Fruit fly (Drosophila melanogaster) whole organism, embryonic: ENCODE measurements around the gene Abl.

Experiments
- Atf-2 ChIP-seq: fragments of 200-800 bp; sonication (Bioruptor generic); optimal IDR thresholded peaks from 2 replicates; lab custom pipeline; 2016; ENCODE audit warnings: missing biosample characterization, missing genetic modification characterization
- CG10543 ChIP-seq: fragments of 200-800 bp; sonication (Bioruptor generic); optimal IDR thresholded peaks from 3 replicates; lab custom pipeline; 2017; ENCODE audit warnings: missing biosample characterization, mild to moderate bottlenecking, missing genetic modification characterization, moderate library complexity
- CG10654 ChIP-seq: fragments of 200-800 bp; sonication (Bioruptor generic); optimal IDR thresholded peaks from 2 replicates; lab custom pipeline; 2016; ENCODE audit warnings: missing biosample characterization, missing genetic modification characterization
- CG12236 ChIP-seq: fragments of 200-800 bp; sonication (Bioruptor generic); optimal IDR thresholded peaks from 2 replicates; lab custom pipeline; 2016; ENCODE audit warnings: missing biosample characterization, missing genetic modification characterization
- CG13287 ChIP-seq: fragments of 200-800 bp; sonication (Bioruptor generic); IDR thresholded peaks from 2 replicates; pipeline ENCODE4 v1.3.6; 2022; ENCODE audit warnings: missing biosample characterization, missing genetic modification characterization; ENCODE audit not compliant: partially characterized antibody
- CG13424 ChIP-seq: fragments of 200-800 bp; sonication (Bioruptor generic); optimal IDR thresholded peaks from 2 replicates; lab custom pipeline; 2019; ENCODE audit warnings: missing biosample characterization, mild to moderate bottlenecking, missing genetic modification characterization, moderate library complexity
- CG16779 ChIP-seq: fragments of 200-800 bp; sonication (Bioruptor generic); IDR thresholded peaks from 2 replicates; pipeline ENCODE4 v1.3.6; 2022; ENCODE audit warnings: missing biosample characterization, missing genetic modification characterization
- CG17568 ChIP-seq: fragments of 200-800 bp; sonication (Bioruptor generic); optimal IDR thresholded peaks from 2 replicates; lab custom pipeline; 2018; ENCODE audit warnings: missing biosample characterization, mild to moderate bottlenecking, missing genetic modification characterization, moderate library complexity
- CG17802 ChIP-seq: fragments of 200-800 bp; sonication (Bioruptor generic); optimal IDR thresholded peaks from 2 replicates; lab custom pipeline; 2018; ENCODE audit warnings: missing biosample characterization, mild to moderate bottlenecking, missing genetic modification characterization, moderate library complexity
- CG17912 ChIP-seq: fragments of 200-800 bp; sonication (Bioruptor generic); optimal IDR thresholded peaks from 2 replicates; lab custom pipeline; 2018; ENCODE audit warnings: missing biosample characterization, mild to moderate bottlenecking, missing genetic modification characterization
- CG1832 ChIP-seq: fragments of 200-800 bp; sonication (Bioruptor generic); optimal IDR thresholded peaks from 2 replicates; lab custom pipeline; 2017; ENCODE audit warnings: missing biosample characterization, mild to moderate bottlenecking, missing genetic modification characterization, inconsistent platforms
- CG31441 ChIP-seq: fragments of 200-800 bp; sonication (Bioruptor generic); IDR thresholded peaks from 2 replicates; pipeline ENCODE4 v1.3.6; 2022; ENCODE audit warnings: missing biosample characterization, missing genetic modification characterization
- CG34376 ChIP-seq: fragments of 200-800 bp; sonication (Bioruptor generic); optimal IDR thresholded peaks from 2 replicates; lab custom pipeline; 2018; ENCODE audit warnings: missing biosample characterization, mild to moderate bottlenecking, missing genetic modification characterization
- CG4360 ChIP-seq: fragments of 200-800 bp; sonication (Bioruptor generic); IDR thresholded peaks from 2 replicates; pipeline ENCODE4 v1.3.6; 2022; ENCODE audit warnings: missing biosample characterization, missing genetic modification characterization
- CG6654 ChIP-seq: fragments of 200-800 bp; sonication (Bioruptor generic); optimal IDR thresholded peaks from 2 replicates; lab custom pipeline; 2017; ENCODE audit warnings: missing biosample characterization, mild to moderate bottlenecking, missing genetic modification characterization
- CG6854 ChIP-seq: fragments of 200-800 bp; sonication (Bioruptor generic); optimal IDR thresholded peaks from 3 replicates; lab custom pipeline; 2017; ENCODE audit warnings: missing biosample characterization, mild to moderate bottlenecking, missing genetic modification characterization
- CG7372 ChIP-seq: fragments of 200-800 bp; sonication (Bioruptor generic); IDR thresholded peaks from 2 replicates; pipeline ENCODE4 v1.3.6; 2022; ENCODE audit warnings: missing biosample characterization, missing genetic modification characterization
- CG7745 ChIP-seq: fragments of 200-800 bp; sonication (Bioruptor generic); optimal IDR thresholded peaks from 2 replicates; lab custom pipeline; 2018; ENCODE audit warnings: missing biosample characterization, mild to moderate bottlenecking, missing genetic modification characterization, moderate library complexity
- CG8924 ChIP-seq: fragments of 200-800 bp; optimal IDR thresholded peaks from 3 replicates; lab custom pipeline; 2019; ENCODE audit warnings: missing biosample characterization, mild to moderate bottlenecking, missing genetic modification characterization, moderate library complexity
- D ChIP-seq, 2 experiments: fragments of 200-800 bp in 1 of 2; fragments of >200 bp in 1 of 2; sonication (Bioruptor generic) in 1 of 2; optimal IDR thresholded peaks; 2 replicates in 1 of 2; 3 replicates in 1 of 2; lab custom pipeline; 2017; ENCODE audit warnings: mild to moderate bottlenecking in 1 of 2, missing biosample characterization in 1 of 2, missing genetic modification characterization in 1 of 2, missing genetic modification reagents in 1 of 2
- D19A ChIP-seq: fragments of 200-800 bp; optimal IDR thresholded peaks from 3 replicates; lab custom pipeline; 2019; ENCODE audit warnings: missing biosample characterization, mild to moderate bottlenecking, missing genetic modification characterization, moderate library complexity
- Ets97D ChIP-seq: fragments of 200-800 bp; sonication (Bioruptor generic); optimal IDR thresholded peaks from 3 replicates; lab custom pipeline; 2016; ENCODE audit warnings: missing biosample characterization, missing genetic modification characterization
- Med ChIP-seq: fragments of 200-800 bp; sonication (Bioruptor generic); peaks from one replicate; lab custom pipeline; 2016; ENCODE audit warnings: missing biosample characterization, missing genetic modification characterization, mild to moderate bottlenecking, inconsistent platforms, moderate library complexity
- NC2α ChIP-seq: fragments of 200-800 bp; sonication (Bioruptor generic); optimal IDR thresholded peaks from 2 replicates; lab custom pipeline; 2016; ENCODE audit warnings: missing biosample characterization, missing genetic modification characterization
- Opbp ChIP-seq: fragments of 200-800 bp; sonication (Bioruptor generic); IDR thresholded peaks from 3 replicates; pipeline ENCODE4 v1.3.6; 2022; ENCODE audit warnings: missing biosample characterization, missing genetic modification characterization; ENCODE audit not compliant: partially characterized antibody
- Side ChIP-seq: fragments of 200-800 bp; sonication (Bioruptor generic); optimal IDR thresholded peaks from 2 replicates; lab custom pipeline; 2016; ENCODE audit warnings: missing biosample characterization, missing genetic modification characterization
- Spps ChIP-seq: fragments of 200-800 bp; sonication (Bioruptor generic); optimal IDR thresholded peaks from 2 replicates; lab custom pipeline; 2018; ENCODE audit warnings: missing biosample characterization, mild to moderate bottlenecking, missing genetic modification characterization
- Taf1 ChIP-seq: fragments of 200-800 bp; sonication (Bioruptor generic); IDR thresholded peaks from 2 replicates; pipeline ENCODE4 v1.3.6; 2022; ENCODE audit warnings: missing biosample characterization, missing genetic modification characterization
- Vsx1 ChIP-seq: fragments of 200-800 bp; sonication (Bioruptor generic); optimal IDR thresholded peaks from 2 replicates; lab custom pipeline; 2017; ENCODE audit warnings: missing biosample characterization, mild to moderate bottlenecking, missing genetic modification characterization, missing genetic modification reagents
- abd-A ChIP-seq: fragments of 200-800 bp; sonication (Bioruptor generic); optimal IDR thresholded peaks from 3 replicates; lab custom pipeline; 2019; ENCODE audit warnings: missing biosample characterization, mild to moderate bottlenecking, missing genetic modification characterization, moderate library complexity
- amos ChIP-seq: fragments of 200-800 bp; sonication (Bioruptor generic); IDR thresholded peaks from 2 replicates; pipeline ENCODE4 v1.3.6; 2022; ENCODE audit warnings: missing biosample characterization, missing genetic modification characterization; ENCODE audit not compliant: partially characterized antibody
- ase ChIP-seq: fragments of 200-800 bp; sonication (Bioruptor generic); IDR thresholded peaks from 3 replicates; pipeline ENCODE4 v1.3.6; 2022; ENCODE audit warnings: missing biosample characterization, missing genetic modification characterization
- bowl ChIP-seq: fragments of 200-800 bp; sonication (Bioruptor generic); IDR thresholded peaks from 2 replicates; pipeline ENCODE4 v1.3.6; 2022; ENCODE audit warnings: missing biosample characterization, missing genetic modification characterization
- bsh ChIP-seq, 2 experiments: fragments of 200-800 bp; sonication (Bioruptor generic); optimal IDR thresholded peaks; 2 replicates each; lab custom pipeline; 2017 to 2018; ENCODE audit warnings: mild to moderate bottlenecking in 2 of 2, missing biosample characterization in 2 of 2, missing genetic modification characterization in 2 of 2, moderate library complexity in 1 of 2
- btn ChIP-seq: fragments of 200-800 bp; sonication (Bioruptor generic); optimal IDR thresholded peaks from 2 replicates; lab custom pipeline; 2016; ENCODE audit warnings: missing biosample characterization, missing genetic modification characterization
- chif ChIP-seq, 2 experiments: fragments of 200-800 bp; sonication (Bioruptor generic); optimal IDR thresholded peaks; 3 replicates each; lab custom pipeline; 2016; ENCODE audit warnings: missing biosample characterization in 2 of 2, missing genetic modification characterization in 2 of 2
- crol ChIP-seq: fragments of 200-800 bp; sonication (Bioruptor generic); IDR thresholded peaks from 2 replicates; pipeline ENCODE4 v1.3.6; 2022; ENCODE audit warnings: missing biosample characterization, missing genetic modification characterization
- dan ChIP-seq: fragments of 200-800 bp; sonication (Bioruptor generic); IDR thresholded peaks from 2 replicates; pipeline ENCODE4 v1.3.6; 2022; ENCODE audit warnings: missing biosample characterization, missing genetic modification characterization
- ewg ChIP-seq: fragments of 200-800 bp; sonication (Bioruptor generic); optimal IDR thresholded peaks from 3 replicates; lab custom pipeline; 2017; ENCODE audit warnings: mild to moderate bottlenecking, missing biosample characterization, missing genetic modification reagents, missing genetic modification characterization
- fru ChIP-seq: fragments of >200 bp; optimal IDR thresholded peaks from 2 replicates; lab custom pipeline; 2017
- ftz-f1 ChIP-seq: fragments of 200-800 bp; sonication (Bioruptor generic); optimal IDR thresholded peaks from 2 replicates; lab custom pipeline; 2016; ENCODE audit warnings: missing biosample characterization, missing genetic modification characterization
- lola ChIP-seq, 3 experiments: fragments of >200 bp in 2 of 3; fragments of 200-800 bp in 1 of 3; sonication (Bioruptor generic) in 1 of 3; optimal IDR thresholded peaks; 2 replicates each; lab custom pipeline; 2017 to 2019; ENCODE audit warnings: missing biosample characterization in 3 of 3, missing genetic modification characterization in 3 of 3, mild to moderate bottlenecking in 1 of 3, moderate library complexity in 1 of 3
- maf-S ChIP-seq: fragments of 200-800 bp; sonication (Bioruptor generic); optimal IDR thresholded peaks from 2 replicates; lab custom pipeline; 2016; ENCODE audit warnings: missing biosample characterization, missing genetic modification characterization
- psq ChIP-seq: fragments of 200-800 bp; sonication (Bioruptor generic); optimal IDR thresholded peaks from 2 replicates; lab custom pipeline; 2017; ENCODE audit warnings: missing biosample characterization, missing genetic modification characterization
- ranshi ChIP-seq: fragments of 200-800 bp; sonication (Bioruptor generic); IDR thresholded peaks from 2 replicates; pipeline ENCODE4 v1.3.6; 2022; ENCODE audit warnings: missing biosample characterization, missing genetic modification characterization
- rib ChIP-seq: fragments of 200-800 bp; sonication (Bioruptor generic); IDR thresholded peaks from 2 replicates; pipeline ENCODE4 v1.3.6; 2022; ENCODE audit warnings: missing biosample characterization, missing genetic modification characterization
- schlank ChIP-seq: fragments of 200-800 bp; sonication (Bioruptor generic); optimal IDR thresholded peaks from 2 replicates; lab custom pipeline; 2018; ENCODE audit warnings: missing biosample characterization, mild to moderate bottlenecking, missing genetic modification characterization
- sens ChIP-seq: fragments of 200-800 bp; sonication (Bioruptor generic); peaks from one replicate; lab custom pipeline; 2016; ENCODE audit warnings: missing biosample characterization, missing genetic modification characterization
- seq ChIP-seq: fragments of 200-800 bp; sonication (Bioruptor generic); IDR thresholded peaks from 2 replicates; pipeline ENCODE4 v1.3.6; 2022; ENCODE audit warnings: missing biosample characterization, missing genetic modification characterization
- twi ChIP-seq: fragments of 200-800 bp; optimal IDR thresholded peaks from 2 replicates; lab custom pipeline; 2019; ENCODE audit warnings: missing biosample characterization, mild to moderate bottlenecking, missing genetic modification characterization, moderate library complexity
- vnd ChIP-seq: fragments of 200-800 bp; sonication (Bioruptor generic); IDR thresholded peaks from 3 replicates; pipeline ENCODE4 v1.3.6; 2022; ENCODE audit warnings: missing biosample characterization, missing genetic modification characterization; ENCODE audit not compliant: partially characterized antibody

Gene Abl

DNA sequence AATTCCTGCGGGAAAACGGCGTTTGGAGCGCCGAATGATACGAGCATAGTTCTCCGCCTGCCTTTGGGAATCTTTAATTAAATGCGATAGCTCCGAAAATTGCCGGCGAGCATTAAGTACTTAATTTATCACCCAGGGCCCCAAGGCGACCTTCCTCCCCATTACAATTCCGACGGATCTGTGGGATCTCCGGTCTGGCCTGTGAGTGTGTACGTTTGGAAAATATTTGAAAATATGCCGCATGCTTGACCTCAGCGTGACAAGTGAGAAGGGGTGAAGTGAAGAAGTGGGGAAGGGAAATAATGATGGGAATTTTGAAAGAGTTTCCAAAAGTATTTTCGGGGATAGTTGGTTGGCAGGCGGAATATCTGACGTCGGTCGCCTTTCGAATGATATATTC, 78.2 kb downstream of the Abl start (continued):
- TF ChIP-seq CG6854 (no peak), D19A (tag; lab: Kevin White, UChicago) (no peak), CG10654 (no peak), fru (no peak), CG16779 (GFP tag; lab: Robert Waterston, UW) (no peak), D (optimal IDR thresholded peaks at IDR 0.05; lab: Kevin White, UChicago) (no peak), D (GFP tag; optimal IDR thresholded peaks at IDR 0.05; lab: Kevin White, UChicago) (no peak), dan (GFP tag; lab: Robert Waterston, UW) (no peak), Opbp (GFP tag; lab: Robert Waterston, UW) (0 out of 3 replicates have a peak, but pooled peaks have one; percentile 10), CG12236 (no peak), Atf-2 (GFP tag; lab: Kevin White, UChicago) (no peak), CG7745 (tag; lab: Kevin White, UChicago) (peak; percentile 66), bsh (GFP tag; optimal IDR thresholded peaks at IDR 0.05; lab: Kevin White, UChicago) (no peak), schlank (tag; lab: Kevin White, UChicago) (no peak), CG10543 (GFP tag; lab: Kevin White, UChicago) (peak; percentile 52), CG17568 (GFP tag; lab: Kevin White, UChicago) (no peak), ranshi (GFP tag; lab: Robert Waterston, UW) (no peak), ase (no peak), Vsx1 (GFP tag; lab: Kevin White, UChicago) (no peak), Ets97D (no peak), ftz-f1 (GFP tag; lab: Kevin White, UChicago) (peak; percentile 75), CG6654 (no peak), NC2α (GFP tag; lab: Kevin White, UChicago) (no peak), rib (GFP tag; lab: Robert Waterston, UW) (no peak), abd-A (tag; lab: Kevin White, UChicago) (peak; percentile 28), psq (GFP tag; lab: Kevin White, UChicago) (no peak), CG17912 (GFP tag; lab: Kevin White, UChicago) (no peak), CG34376 (no peak), Taf1 (GFP tag; lab: Robert Waterston, UW) (no peak), ewg (GFP tag; lab: Kevin White, UChicago) (no peak), crol (peak; percentile 57), CG31441 (GFP tag; lab: Robert Waterston, UW) (no peak), sens (GFP tag; lab: Kevin White, UChicago) (peak; percentile 26), amos (GFP tag; lab: Robert Waterston, UW) (no peak), Side (no peak), Med (GFP tag; lab: Kevin White, UChicago) (peak; percentile 4), maf-S (GFP tag; lab: Kevin White, UChicago) (no peak), CG4360 (GFP tag; lab: Robert Waterston, UW) (no peak)

DNA sequence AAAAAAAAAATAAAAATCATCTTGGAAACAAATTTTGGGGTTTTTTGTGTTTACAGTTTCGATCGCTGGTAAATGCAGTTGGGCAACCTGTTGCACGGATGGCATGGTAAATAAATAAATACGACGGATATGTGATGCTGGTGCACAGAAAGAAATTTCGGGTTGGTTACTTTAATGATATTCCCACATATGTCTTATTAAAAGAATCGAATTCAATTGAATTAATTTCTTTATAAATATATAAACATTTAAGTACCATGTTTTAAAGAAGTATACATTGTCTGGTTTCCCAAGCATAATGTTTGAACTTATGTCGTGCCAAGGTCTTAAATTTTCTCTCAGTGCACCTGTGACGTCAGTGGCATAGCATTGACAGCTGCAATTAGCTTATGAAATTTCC, 80.2 kb downstream of the Abl start:
- peak; percentile 45 for TF ChIP-seq Spps (tag; lab: Kevin White, UChicago)
- TF ChIP-seq CG1832 (GFP tag; lab: Kevin White, UChicago) = no peak
- peak; percentile 75 for TF ChIP-seq CG8924 (tag; lab: Kevin White, UChicago)
- no peak for TF ChIP-seq bowl
- TF ChIP-seq ranshi (GFP tag; lab: Robert Waterston, UW) = 0 out of 2 replicates have a peak, but pooled peaks have one; percentile 52
- TF ChIP-seq CG13287 (GFP tag; lab: Robert Waterston, UW) = no peak
- peak in 1 of 3 experiments; percentile 70 for TF ChIP-seq lola (GFP tag; optimal IDR thresholded peaks at IDR 0.05; lab: Kevin White, UChicago)
- TF ChIP-seq btn (GFP tag; lab: Kevin White, UChicago) = no peak
- no peak for TF ChIP-seq CG17802
- no peak for TF ChIP-seq vnd (GFP tag; lab: Robert Waterston, UW)
- TF ChIP-seq CG7372 (GFP tag; lab: Robert Waterston, UW) = no peak
- TF ChIP-seq CG13424 = peak; percentile 82
- no peak for TF ChIP-seq D (optimal IDR thresholded peaks at IDR 0.05; lab: Kevin White, UChicago)
- TF ChIP-seq D (GFP tag; optimal IDR thresholded peaks at IDR 0.05; lab: Kevin White, UChicago) = peak; percentile 72
- peak; percentile 60; the same call in 1 of the 2 replicates for TF ChIP-seq seq (GFP tag; lab: Robert Waterston, UW)
- peak; percentile 47 for TF ChIP-seq twi (tag; lab: Kevin White, UChicago)
- TF ChIP-seq chif (GFP tag; optimal IDR thresholded peaks at IDR 0.05; lab: Kevin White, UChicago) = peak in 1 of 2 experiments; percentile 18
- peak; percentile 33 for TF ChIP-seq CG10543 (GFP tag; lab: Kevin White, UChicago)
